Fruit fly (Drosophila melanogaster) whole organism, embryonic: ENCODE data around the gene CG11970.
A peak's percentile ranks its signal among the peaks of the same experiment; 100 is the strongest.

Source experiments
- BtbVII ChIP-seq: fragments of 200-800 bp; sonication (Bioruptor generic); optimal IDR thresholded peaks from 3 replicates; lab custom pipeline; 2017; ENCODE audit warnings: missing biosample characterization, mild to moderate bottlenecking, missing genetic modification characterization
- CG10147 ChIP-seq: fragments of 200-800 bp; sonication (Bioruptor generic); optimal IDR thresholded peaks from 2 replicates; lab custom pipeline; 2019; ENCODE audit warnings: missing biosample characterization, mild to moderate bottlenecking, missing genetic modification characterization, moderate library complexity
- CG11456 ChIP-seq: fragments of 200-800 bp; sonication (Bioruptor generic); IDR thresholded peaks from 3 replicates; pipeline ENCODE4 v1.3.6; 2022; ENCODE audit warnings: missing biosample characterization, missing genetic modification characterization
- CG11504 ChIP-seq: fragments of 200-800 bp; sonication (Bioruptor generic); optimal IDR thresholded peaks from 3 replicates; lab custom pipeline; 2019; ENCODE audit warnings: missing biosample characterization, mild to moderate bottlenecking, missing genetic modification characterization, moderate library complexity
- CG12104 ChIP-seq: fragments of 200-800 bp; sonication (Bioruptor generic); optimal IDR thresholded peaks from 3 replicates; lab custom pipeline; 2016; ENCODE audit warnings: missing biosample characterization, missing genetic modification characterization
- CG12744 ChIP-seq: fragments of 200-800 bp; sonication (Bioruptor generic); optimal IDR thresholded peaks from 2 replicates; lab custom pipeline; 2016; ENCODE audit warnings: missing biosample characterization, missing genetic modification characterization
- CG12769 ChIP-seq: fragments of 200-800 bp; sonication (Bioruptor generic); optimal IDR thresholded peaks from 2 replicates; lab custom pipeline; 2019; ENCODE audit warnings: missing biosample characterization, mild to moderate bottlenecking, missing genetic modification characterization, moderate library complexity
- CG13296 ChIP-seq: fragments of 200-800 bp; sonication (Bioruptor generic); optimal IDR thresholded peaks from 3 replicates; lab custom pipeline; 2018; ENCODE audit warnings: missing biosample characterization, mild to moderate bottlenecking, missing genetic modification characterization
- CG1529 ChIP-seq: fragments of 200-800 bp; sonication (Bioruptor generic); optimal IDR thresholded peaks from 3 replicates; lab custom pipeline; 2018; ENCODE audit warnings: missing biosample characterization, missing genetic modification characterization
- CG1603 ChIP-seq: fragments of 200-800 bp; sonication (Bioruptor generic); optimal IDR thresholded peaks from 2 replicates; lab custom pipeline; 2019; ENCODE audit warnings: missing biosample characterization, mild to moderate bottlenecking, missing genetic modification characterization, moderate library complexity
- CG18764 ChIP-seq: fragments of 200-800 bp; sonication (Bioruptor generic); optimal IDR thresholded peaks from 3 replicates; lab custom pipeline; 2016; ENCODE audit warnings: missing biosample characterization, missing genetic modification characterization
- CG2889 ChIP-seq: fragments of 200-800 bp; sonication (Bioruptor generic); IDR thresholded peaks from 3 replicates; pipeline ENCODE4 v1.3.6; 2022; ENCODE audit warnings: missing biosample characterization, missing genetic modification characterization
- CG34422 ChIP-seq: fragments of 200-800 bp; sonication (Bioruptor generic); IDR thresholded peaks from 3 replicates; pipeline ENCODE4 v1.3.6; 2022; ENCODE audit warnings: missing biosample characterization, missing genetic modification characterization
- CG43689 ChIP-seq: fragments of 200-800 bp; sonication (Bioruptor generic); IDR thresholded peaks from 2 replicates; pipeline ENCODE4 v1.3.6; 2022; ENCODE audit warnings: missing biosample characterization, missing genetic modification characterization
- CG4404 ChIP-seq: fragments of 200-800 bp; sonication (Bioruptor generic); IDR thresholded peaks from 2 replicates; pipeline ENCODE4 v1.3.6; 2022; ENCODE audit warnings: missing biosample characterization, missing genetic modification characterization
- CG4617 ChIP-seq: fragments of 200-800 bp; sonication (Bioruptor generic); optimal IDR thresholded peaks from 3 replicates; lab custom pipeline; 2016; ENCODE audit warnings: missing biosample characterization, missing genetic modification characterization, borderline replicate concordance
- CG6683 ChIP-seq: fragments of 200-800 bp; sonication (Bioruptor generic); optimal IDR thresholded peaks from 2 replicates; lab custom pipeline; 2017; ENCODE audit warnings: missing biosample characterization, mild to moderate bottlenecking, missing genetic modification characterization, missing genetic modification reagents
- CG7372 ChIP-seq: fragments of 200-800 bp; sonication (Bioruptor generic); IDR thresholded peaks from 2 replicates; pipeline ENCODE4 v1.3.6; 2022; ENCODE audit warnings: missing biosample characterization, missing genetic modification characterization
- CG8478 ChIP-seq: fragments of >200 bp; optimal IDR thresholded peaks from 2 replicates; lab custom pipeline; 2018
- CG9817 ChIP-seq: fragments of 200-800 bp; sonication (Bioruptor generic); optimal IDR thresholded peaks from 2 replicates; lab custom pipeline; 2018; ENCODE audit warnings: missing biosample characterization, mild to moderate bottlenecking, missing genetic modification characterization, moderate library complexity
- CHES-1-like ChIP-seq: fragments of 200-800 bp; sonication (Bioruptor generic); optimal IDR thresholded peaks from 2 replicates; lab custom pipeline; 2016; ENCODE audit warnings: missing biosample characterization, missing genetic modification characterization
- Fer2 ChIP-seq: fragments of 200-800 bp; sonication (Bioruptor generic); optimal IDR thresholded peaks from 2 replicates; lab custom pipeline; 2018; ENCODE audit warnings: missing biosample characterization, mild to moderate bottlenecking, missing genetic modification characterization, moderate library complexity
- HLH3B ChIP-seq: fragments of 200-800 bp; sonication (Bioruptor generic); IDR thresholded peaks from 2 replicates; pipeline ENCODE4 v1.3.6; 2022; ENCODE audit warnings: missing biosample characterization, missing genetic modification characterization
- HLH4C ChIP-seq: fragments of 200-800 bp; sonication (Bioruptor generic); IDR thresholded peaks from 3 replicates; pipeline ENCODE4 v1.3.6; 2022; ENCODE audit warnings: missing biosample characterization, missing genetic modification characterization; ENCODE audit not compliant: partially characterized antibody
- Hand ChIP-seq: fragments of 200-800 bp; sonication (Bioruptor generic); optimal IDR thresholded peaks from 2 replicates; lab custom pipeline; 2017; ENCODE audit warnings: mild to moderate bottlenecking, missing biosample characterization, missing genetic modification reagents, missing genetic modification characterization
- Hmr ChIP-seq: fragments of 200-800 bp; sonication (Bioruptor generic); optimal IDR thresholded peaks from 3 replicates; lab custom pipeline; 2017; ENCODE audit warnings: mild to moderate bottlenecking, missing biosample characterization, missing genetic modification reagents, missing genetic modification characterization
- Lpt ChIP-seq: fragments of >200 bp; optimal IDR thresholded peaks from 2 replicates; lab custom pipeline; 2018; ENCODE audit warnings: missing biosample characterization, missing genetic modification characterization
- Nf-YA ChIP-seq: fragments of 200-800 bp; sonication (Bioruptor generic); IDR thresholded peaks from 2 replicates; pipeline ENCODE4 v1.3.6; 2022; ENCODE audit warnings: missing biosample characterization, missing genetic modification characterization
- NfI ChIP-seq: fragments of 200-800 bp; sonication (Bioruptor generic); optimal IDR thresholded peaks from 3 replicates; lab custom pipeline; 2018; ENCODE audit warnings: missing biosample characterization, mild to moderate bottlenecking, missing genetic modification characterization, moderate library complexity
- Sox102F ChIP-seq: fragments of 200-800 bp; sonication (Bioruptor generic); optimal IDR thresholded peaks from 2 replicates; lab custom pipeline; 2018; ENCODE audit warnings: missing biosample characterization, mild to moderate bottlenecking, missing genetic modification characterization, moderate library complexity
- ab ChIP-seq: fragments of 200-800 bp; sonication (Bioruptor generic); optimal IDR thresholded peaks from 2 replicates; lab custom pipeline; 2016; ENCODE audit warnings: missing biosample characterization, missing genetic modification characterization
- bab2 ChIP-seq: fragments of 200-800 bp; sonication (Bioruptor generic); optimal IDR thresholded peaks from 2 replicates; lab custom pipeline; 2016; ENCODE audit warnings: missing biosample characterization, missing genetic modification characterization
- cg ChIP-seq: fragments of 200-800 bp; sonication (Bioruptor generic); optimal IDR thresholded peaks from 3 replicates; lab custom pipeline; 2019; ENCODE audit warnings: missing biosample characterization, mild to moderate bottlenecking, missing genetic modification characterization, moderate library complexity
- chif ChIP-seq, 2 experiments: fragments of 200-800 bp; sonication (Bioruptor generic); optimal IDR thresholded peaks; 3 replicates each; lab custom pipeline; 2016; ENCODE audit warnings: missing biosample characterization in 2 of 2, missing genetic modification characterization in 2 of 2
- ewg ChIP-seq: fragments of 200-800 bp; sonication (Bioruptor generic); optimal IDR thresholded peaks from 3 replicates; lab custom pipeline; 2017; ENCODE audit warnings: mild to moderate bottlenecking, missing biosample characterization, missing genetic modification reagents, missing genetic modification characterization
- eyg ChIP-seq: fragments of 200-800 bp; sonication (Bioruptor generic); optimal IDR thresholded peaks from 3 replicates; lab custom pipeline; 2016; ENCODE audit warnings: missing biosample characterization, missing genetic modification characterization
- fru ChIP-seq: fragments of >200 bp; optimal IDR thresholded peaks from 2 replicates; lab custom pipeline; 2017
- gce ChIP-seq: fragments of 200-800 bp; sonication (Bioruptor generic); IDR thresholded peaks from 3 replicates; pipeline ENCODE4 v1.3.6; 2022; ENCODE audit warnings: missing biosample characterization, missing genetic modification characterization
- grn ChIP-seq: fragments of 200-800 bp; sonication (Bioruptor generic); optimal IDR thresholded peaks from 3 replicates; lab custom pipeline; 2017; ENCODE audit warnings: missing biosample characterization, missing genetic modification characterization
- hbn ChIP-seq: fragments of 200-800 bp; sonication (Bioruptor generic); IDR thresholded peaks from 2 replicates; pipeline ENCODE4 v1.3.6; 2022; ENCODE audit warnings: missing biosample characterization, missing genetic modification characterization; ENCODE audit not compliant: partially characterized antibody
- lbe ChIP-seq: fragments of 200-800 bp; sonication (Bioruptor generic); optimal IDR thresholded peaks from 2 replicates; lab custom pipeline; 2016; ENCODE audit warnings: missing biosample characterization, mild to moderate bottlenecking, missing genetic modification characterization
- mirr ChIP-seq: fragments of 200-800 bp; sonication (Bioruptor generic); optimal IDR thresholded peaks from 3 replicates; lab custom pipeline; 2018; ENCODE audit warnings: missing biosample characterization, mild to moderate bottlenecking, missing genetic modification characterization
- nmo ChIP-seq: fragments of 200-800 bp; sonication (Bioruptor generic); optimal IDR thresholded peaks from 2 replicates; lab custom pipeline; 2018; ENCODE audit warnings: missing biosample characterization, mild to moderate bottlenecking, missing genetic modification characterization, moderate library complexity
- odd ChIP-seq: fragments of 200-800 bp; sonication (Bioruptor generic); optimal IDR thresholded peaks from 2 replicates; lab custom pipeline; 2017; ENCODE audit warnings: missing biosample characterization, mild to moderate bottlenecking, missing genetic modification characterization
- repo ChIP-seq: fragments of 200-800 bp; sonication (Bioruptor generic); optimal IDR thresholded peaks from 2 replicates; lab custom pipeline; 2016; ENCODE audit warnings: missing biosample characterization, missing genetic modification characterization
- sqz ChIP-seq: fragments of 200-800 bp; sonication (Bioruptor generic); optimal IDR thresholded peaks from 3 replicates; lab custom pipeline; 2018; ENCODE audit warnings: missing biosample characterization, mild to moderate bottlenecking, missing genetic modification characterization
- tna ChIP-seq: fragments of 200-800 bp; sonication (Bioruptor generic); IDR thresholded peaks from 2 replicates; pipeline ENCODE4 v1.3.6; 2022; ENCODE audit warnings: missing biosample characterization, missing genetic modification characterization; ENCODE audit not compliant: partially characterized antibody
- zen2 ChIP-seq: fragments of 200-800 bp; sonication (Bioruptor generic); IDR thresholded peaks from 3 replicates; pipeline ENCODE4 v1.3.6; 2022; ENCODE audit warnings: missing biosample characterization, missing genetic modification characterization; ENCODE audit not compliant: partially characterized antibody
- zfh2 ChIP-seq: fragments of 200-800 bp; sonication (Bioruptor generic); optimal IDR thresholded peaks from 2 replicates; lab custom pipeline; 2016; ENCODE audit warnings: missing biosample characterization, missing genetic modification characterization

The CG11970 gene

dm6 chr3R:9033619-9034401 lies 49.3 kb downstream of the CG11970 start (continued):
- TF ChIP-seq CG7372, result 0 out of 2 replicates have a peak, but pooled peaks have one; percentile 47
- no peak for TF ChIP-seq tna (GFP tag; lab: Robert Waterston, UW)
- peak; percentile 83 for TF ChIP-seq Hand (GFP tag; lab: Kevin White, UChicago)
- peak; percentile 87 for TF ChIP-seq BtbVII
- TF ChIP-seq Sox102F (GFP tag; lab: Kevin White, UChicago), result peak; percentile 81
- TF ChIP-seq grn (GFP tag; lab: Kevin White, UChicago), result peak; percentile 14
- peak; percentile 7 for TF ChIP-seq mirr (GFP tag; lab: Kevin White, UChicago)
- TF ChIP-seq CG2889 (GFP tag; lab: Robert Waterston, UW), result no peak
- peak; percentile 91 for TF ChIP-seq Hmr (GFP tag; lab: Kevin White, UChicago)
- TF ChIP-seq CG11456, result no peak
- peak; percentile 89 for TF ChIP-seq odd (GFP tag; lab: Kevin White, UChicago)
- no peak for TF ChIP-seq fru (lab: Kevin White, UChicago)
- TF ChIP-seq NfI (GFP tag; lab: Kevin White, UChicago), result peak; percentile 78
- TF ChIP-seq CG8478 (lab: Kevin White, UChicago), result no peak
- peak; percentile 43; the same call in 1 of the 2 replicates for TF ChIP-seq HLH3B (GFP tag; lab: Robert Waterston, UW)
- TF ChIP-seq ewg (GFP tag; lab: Kevin White, UChicago), result peak; percentile 69
- TF ChIP-seq CG12104 (GFP tag; lab: Kevin White, UChicago), result peak; percentile 86
- TF ChIP-seq cg (GFP tag; lab: Kevin White, UChicago), result no peak
- TF ChIP-seq Nf-YA (GFP tag; lab: Robert Waterston, UW), result 0 out of 2 replicates have a peak, but pooled peaks have one; percentile 8
- TF ChIP-seq CG18764, result peak; percentile 26
- no peak for TF ChIP-seq repo (GFP tag; lab: Kevin White, UChicago)
- TF ChIP-seq Lpt, result no peak
- TF ChIP-seq CHES-1-like (GFP tag; lab: Kevin White, UChicago), result no peak
- peak; percentile 74 for TF ChIP-seq Fer2
- TF ChIP-seq HLH4C, result no peak; the same call in 2 of the 3 replicates
- TF ChIP-seq CG6683 (GFP tag; lab: Kevin White, UChicago), result peak; percentile 85
- no peak for TF ChIP-seq bab2 (GFP tag; lab: Kevin White, UChicago)
- peak; percentile 88 for TF ChIP-seq nmo (GFP tag; lab: Kevin White, UChicago)
- TF ChIP-seq CG4617 (GFP tag; lab: Kevin White, UChicago), result no peak
- TF ChIP-seq zen2, result no peak
- peak; percentile 97 for TF ChIP-seq sqz (GFP tag; lab: Kevin White, UChicago)
- peak; percentile 74 for TF ChIP-seq CG1529 (GFP tag; lab: Kevin White, UChicago)
- 0 out of 3 replicates have a peak, but pooled peaks have one; percentile 55 for TF ChIP-seq gce (GFP tag; lab: Robert Waterston, UW)
- TF ChIP-seq CG12769, result peak; percentile 69
- peak; percentile 72 for TF ChIP-seq CG9817 (tag; lab: Kevin White, UChicago)
- TF ChIP-seq CG34422 (GFP tag; lab: Robert Waterston, UW), result peak; percentile 72; the same call in 2 of the 3 replicates
- peak; percentile 88 for TF ChIP-seq CG11504 (tag; lab: Kevin White, UChicago)
- TF ChIP-seq zfh2 (GFP tag; lab: Kevin White, UChicago), result peak; percentile 36
- TF ChIP-seq CG12744 (GFP tag; lab: Kevin White, UChicago), result peak; percentile 7
- peak; percentile 92 for TF ChIP-seq CG10147
- no peak for TF ChIP-seq ab (GFP tag; lab: Kevin White, UChicago)
- peak; percentile 70 for TF ChIP-seq lbe
- TF ChIP-seq CG1603 (tag; lab: Kevin White, UChicago), result peak; percentile 43
- no peak; the same call in 1 of the 2 replicates for TF ChIP-seq CG4404
- no peak for TF ChIP-seq hbn (GFP tag; lab: Robert Waterston, UW)
- no peak for TF ChIP-seq CG43689 (GFP tag; lab: Robert Waterston, UW)
- peak; percentile 88 for TF ChIP-seq CG13296 (GFP tag; lab: Kevin White, UChicago)
- peak; percentile 32 to 57 for TF ChIP-seq chif (GFP tag; optimal IDR thresholded peaks at IDR 0.05; lab: Kevin White, UChicago)
- no peak for TF ChIP-seq eyg (GFP tag; lab: Kevin White, UChicago)
